Worm (Caenorhabditis elegans) whole organism, young adult: ENCODE data around the gene F32D8.7.

ENCODE experiments used
- B0019.2 ChIP-seq: fragments of 200-800 bp; sonication (Bioruptor generic); conservative IDR thresholded peaks from 2 replicates; pipeline ENCODE4 v1.3.6; 2022; ENCODE audit warnings: missing genetic modification reagents, missing genetic modification characterization, missing compliant biosample characterization
- B0035.1 ChIP-seq: sonication (generic microtip); optimal IDR thresholded peaks from 2 replicates; lab custom pipeline; 2016; ENCODE audit warnings: missing genetic modification characterization, mild to moderate bottlenecking, missing compliant biosample characterization, missing genotype, missing genetic modification reagents
- B0261.1 ChIP-seq: sonication (generic microtip); optimal IDR thresholded peaks from 2 replicates; lab custom pipeline; 2016; ENCODE audit warnings: mild to moderate bottlenecking, missing genetic modification characterization, moderate library complexity, missing compliant biosample characterization
- C06A6.2 ChIP-seq: fragments of 200-800 bp; sonication (Bioruptor generic); conservative IDR thresholded peaks from 2 replicates; pipeline ENCODE4 v1.3.6; 2022; ENCODE audit warnings: missing genetic modification characterization, missing compliant biosample characterization
- C17E4.6 ChIP-seq: fragments of 200-800 bp; sonication (Bioruptor generic); IDR thresholded peaks from 2 replicates; pipeline ENCODE4 v1.3.6; 2022; ENCODE audit warnings: missing genetic modification reagents, missing genetic modification characterization, missing compliant biosample characterization
- D2030.7 ChIP-seq: fragments of 200-800 bp; sonication (Bioruptor generic); IDR thresholded peaks from 2 replicates; pipeline ENCODE4 v1.3.6; 2022; ENCODE audit warnings: missing genetic modification reagents, missing genetic modification characterization, missing compliant biosample characterization
- F10E7.11 ChIP-seq: sonication (generic microtip); optimal IDR thresholded peaks from 2 replicates; lab custom pipeline; 2017; ENCODE audit warnings: mild to moderate bottlenecking, missing genetic modification characterization, moderate library complexity, missing compliant biosample characterization
- F22D6.2 ChIP-seq: sonication (generic microtip); optimal IDR thresholded peaks from 2 replicates; lab custom pipeline; 2016; ENCODE audit warnings: mild to moderate bottlenecking, missing genetic modification characterization, missing compliant biosample characterization
- F49E8.2 ChIP-seq: sonication (generic microtip); optimal IDR thresholded peaks from 3 replicates; lab custom pipeline; 2017; ENCODE audit warnings: missing genetic modification characterization, mild to moderate bottlenecking, missing compliant biosample characterization, antibody characterized with exemption, moderate library complexity; ENCODE audit not compliant: insufficient read depth
- F52B5.7 ChIP-seq: sonication (generic microtip); optimal IDR thresholded peaks from 2 replicates; lab custom pipeline; 2016; ENCODE audit warnings: mild to moderate bottlenecking, missing genetic modification characterization, missing compliant biosample characterization
- K11D2.4 ChIP-seq: fragments of 200-800 bp; sonication (Bioruptor generic); IDR thresholded peaks from 2 replicates; pipeline ENCODE4 v1.3.6; 2022; ENCODE audit warnings: missing genetic modification reagents, missing genetic modification characterization, missing compliant biosample characterization
- K12H6.12 ChIP-seq: fragments of 200-800 bp; sonication (Bioruptor generic); optimal IDR thresholded peaks from 2 replicates; lab custom pipeline; 2018; ENCODE audit warnings: mild to moderate bottlenecking, missing genetic modification characterization, missing compliant biosample characterization
- Y79H2A.3 ChIP-seq: fragments of 200-800 bp; sonication (Bioruptor generic); conservative IDR thresholded peaks from 2 replicates; pipeline ENCODE4 v1.3.6; 2022; ENCODE audit warnings: missing genetic modification reagents, missing genetic modification characterization, missing compliant biosample characterization
- ZK185.1 ChIP-seq: sonication (generic microtip); optimal IDR thresholded peaks from 2 replicates; lab custom pipeline; 2016; ENCODE audit warnings: mild to moderate bottlenecking, missing genetic modification characterization, missing compliant biosample characterization; ENCODE audit not compliant: poor library complexity, severe bottlenecking
- akir-1 ChIP-seq: fragments of 200-800 bp; sonication (Bioruptor generic); optimal IDR thresholded peaks from 2 replicates; lab custom pipeline; 2018; ENCODE audit warnings: mild to moderate bottlenecking, missing genetic modification characterization, moderate library complexity, missing compliant biosample characterization
- atf-7 ChIP-seq: sonication (generic microtip); optimal IDR thresholded peaks from 2 replicates; lab custom pipeline; 2017; ENCODE audit warnings: mild to moderate bottlenecking, missing genetic modification characterization, missing compliant biosample characterization
- ceh-91 ChIP-seq: fragments of 200-800 bp; sonication (Bioruptor generic); IDR thresholded peaks from 2 replicates; pipeline ENCODE4 v1.3.6; 2022; ENCODE audit warnings: missing genetic modification reagents, missing genetic modification characterization, missing compliant biosample characterization
- dox-1 ChIP-seq: fragments of 200-800 bp; sonication (Bioruptor generic); IDR thresholded peaks from 2 replicates; pipeline ENCODE4 v1.3.6; 2022; ENCODE audit warnings: missing genetic modification reagents, missing genetic modification characterization, missing compliant biosample characterization
- dpl-1 ChIP-seq: fragments of 150-350 bp; optimal IDR thresholded peaks from 2 replicates; lab custom pipeline; 2014; ENCODE audit warnings: missing biosample characterization, missing genetic modification reagents, missing genetic modification characterization
- egl-44 ChIP-seq: fragments of 200-800 bp; sonication (Bioruptor generic); IDR thresholded peaks from 2 replicates; pipeline ENCODE4 v1.3.6; 2022; ENCODE audit warnings: missing genetic modification reagents, missing genetic modification characterization, missing compliant biosample characterization
- ekl-4 ChIP-seq: fragments of 200-800 bp; sonication (Bioruptor generic); IDR thresholded peaks from 2 replicates; pipeline ENCODE4 v1.3.6; 2022; ENCODE audit warnings: missing genetic modification reagents, missing genetic modification characterization, missing compliant biosample characterization
- ets-4 ChIP-seq: fragments of 200-800 bp; sonication (Bioruptor generic); optimal IDR thresholded peaks from 2 replicates; lab custom pipeline; 2018; ENCODE audit warnings: mild to moderate bottlenecking, missing genetic modification characterization, missing compliant biosample characterization
- him-1 ChIP-seq: sonication (generic microtip); optimal IDR thresholded peaks from 2 replicates; lab custom pipeline; 2016; ENCODE audit warnings: missing genotype, missing genetic modification reagents, missing genetic modification characterization, missing compliant biosample characterization
- hlh-12 ChIP-seq: sonication (generic microtip); optimal IDR thresholded peaks from 2 replicates; lab custom pipeline; 2016; ENCODE audit warnings: missing genetic modification characterization, missing compliant biosample characterization
- hlh-26 ChIP-seq: fragments of 200-800 bp; sonication (Bioruptor generic); conservative IDR thresholded peaks from 2 replicates; pipeline ENCODE4 v1.3.6; 2022; ENCODE audit warnings: missing genetic modification reagents, missing genetic modification characterization, missing compliant biosample characterization
- hmg-20 ChIP-seq: fragments of 200-800 bp; sonication (Bioruptor generic); IDR thresholded peaks from 2 replicates; pipeline ENCODE4 v1.3.6; 2022; ENCODE audit warnings: missing genetic modification reagents, missing genetic modification characterization, missing compliant biosample characterization
- let-607 ChIP-seq, 2 experiments: fragments of 200-800 bp in 1 of 2; sonication (Bioruptor generic) in 1 of 2; sonication (generic microtip) in 1 of 2; optimal IDR thresholded peaks; 2 replicates each; lab custom pipeline; 2016 to 2018; ENCODE audit warnings: mild to moderate bottlenecking in 2 of 2, missing compliant biosample characterization in 2 of 2, missing genetic modification characterization in 2 of 2, moderate library complexity in 2 of 2, missing genotype in 1 of 2
- lsl-1 ChIP-seq: fragments of 200-800 bp; sonication (Bioruptor generic); optimal IDR thresholded peaks from 2 replicates; lab custom pipeline; 2018; ENCODE audit warnings: mild to moderate bottlenecking, missing genetic modification characterization, moderate library complexity, missing compliant biosample characterization
- lsy-27 ChIP-seq: sonication (generic microtip); optimal IDR thresholded peaks from 2 replicates; lab custom pipeline; 2017; ENCODE audit warnings: missing genetic modification characterization, mild to moderate bottlenecking, missing compliant biosample characterization, antibody characterized with exemption, missing genotype, borderline replicate concordance; ENCODE audit not compliant: insufficient read depth
- madf-10 ChIP-seq: sonication (generic microtip); optimal IDR thresholded peaks from 2 replicates; lab custom pipeline; 2016; ENCODE audit warnings: mild to moderate bottlenecking, missing genetic modification characterization, missing compliant biosample characterization
- madf-8 ChIP-seq: fragments of 200-800 bp; sonication (Bioruptor generic); conservative IDR thresholded peaks from 2 replicates; pipeline ENCODE4 v1.3.6; 2022; ENCODE audit warnings: missing genetic modification reagents, missing genetic modification characterization, missing compliant biosample characterization
- mxl-1 ChIP-seq: sonication (generic microtip); optimal IDR thresholded peaks from 2 replicates; lab custom pipeline; 2016; ENCODE audit warnings: missing genetic modification characterization, missing compliant biosample characterization
- nfya-2 ChIP-seq: fragments of 200-800 bp; sonication (Bioruptor generic); IDR thresholded peaks from 2 replicates; pipeline ENCODE4 v1.3.6; 2022; ENCODE audit warnings: missing genetic modification reagents, missing genetic modification characterization, missing compliant biosample characterization
- repo-1 ChIP-seq: sonication (generic microtip); optimal IDR thresholded peaks from 2 replicates; lab custom pipeline; 2017; ENCODE audit warnings: mild to moderate bottlenecking, missing genetic modification characterization, missing compliant biosample characterization
- rpc-1 ChIP-seq, 2 experiments: fragments of 150-350 bp in 1 of 2; sonication (generic microtip) in 1 of 2; optimal IDR thresholded peaks; 2 replicates each; lab custom pipeline; 2014 to 2018; ENCODE audit warnings: missing biosample characterization in 1 of 2, missing genetic modification characterization in 1 of 2, missing genetic modification reagents in 1 of 2, missing genotype in 1 of 2
- snpc-3.4 ChIP-seq: sonication (generic microtip); optimal IDR thresholded peaks from 2 replicates; lab custom pipeline; 2017; ENCODE audit warnings: missing genetic modification characterization, mild to moderate bottlenecking, missing compliant biosample characterization, antibody characterized with exemption, moderate library complexity, missing genotype, missing genetic modification reagents
- unc-62 ChIP-seq: fragments of 150-350 bp; optimal IDR thresholded peaks from 2 replicates; lab custom pipeline; 2014; ENCODE audit warnings: missing biosample characterization, missing genetic modification reagents, missing genetic modification characterization
- xnd-1 ChIP-seq: sonication (generic microtip); optimal IDR thresholded peaks from 2 replicates; lab custom pipeline; 2016; ENCODE audit warnings: missing genotype, missing genetic modification reagents, missing genetic modification characterization, missing compliant biosample characterization
- zfh-2 ChIP-seq: fragments of 200-800 bp; sonication (Bioruptor generic); conservative IDR thresholded peaks from 2 replicates; pipeline ENCODE4 v1.3.6; 2022; ENCODE audit warnings: missing genetic modification reagents, missing genetic modification characterization, missing compliant biosample characterization
- ztf-26 ChIP-seq: sonication (generic microtip); optimal IDR thresholded peaks from 2 replicates; lab custom pipeline; 2017; ENCODE audit warnings: missing genetic modification characterization, missing compliant biosample characterization
- ztf-3 ChIP-seq: fragments of 200-800 bp; sonication (Bioruptor generic); optimal IDR thresholded peaks from 2 replicates; lab custom pipeline; 2018; ENCODE audit warnings: mild to moderate bottlenecking, missing genetic modification characterization, missing compliant biosample characterization

Gene F32D8.7

DNA sequence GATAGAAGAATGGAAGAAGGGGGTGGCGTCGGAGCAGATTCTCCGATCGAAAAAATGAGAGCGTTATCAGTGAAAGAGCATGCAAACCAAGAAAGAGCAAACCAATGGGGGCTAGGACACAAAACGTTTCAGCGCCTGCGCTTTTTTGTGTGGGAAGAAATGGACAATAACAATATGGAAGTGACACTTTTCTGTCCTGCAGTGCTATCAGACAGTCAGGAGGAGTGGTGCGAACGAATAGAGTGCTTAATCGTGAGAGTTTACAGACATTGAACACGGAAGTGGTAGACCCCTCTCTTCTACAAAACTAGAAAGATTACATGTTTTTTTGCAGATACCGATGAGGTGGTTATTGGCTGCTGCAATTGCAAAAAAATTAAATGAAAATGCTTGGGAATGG is 42.9 kb upstream of the F32D8.7 start (continued):
- TF ChIP-seq ZK185.1 (tag; lab: Kevin White, UChicago) (no peak), hmg-20 (GFP tag; lab: Robert Waterston, UW) (no peak), C17E4.6 (GFP tag; lab: Robert Waterston, UW) (no peak), Y79H2A.3 (no peak), let-607 (tag; optimal IDR thresholded peaks at IDR 0.05; lab: Kevin White, UChicago) (no peak), nfya-2 (no peak), C06A6.2 (GFP tag; lab: Robert Waterston, UW) (no peak), xnd-1 (no peak), B0035.1 (no peak), hlh-12 (tag; lab: Kevin White, UChicago) (no peak), ztf-3 (GFP tag; lab: Kevin White, UChicago) (no peak), lsl-1 (GFP tag; lab: Kevin White, UChicago) (no peak), hlh-26 (GFP tag; lab: Robert Waterston, UW) (no peak), K12H6.12 (tag; lab: Kevin White, UChicago) (no peak), rpc-1 (optimal IDR thresholded peaks at IDR 0.05; lab: Kevin White, UChicago) (no peak), rpc-1 (tag; optimal IDR thresholded peaks at IDR 0.05; lab: Kevin White, UChicago) (no peak), zfh-2 (GFP tag; lab: Robert Waterston, UW) (0 out of 2 replicates have a peak, but pooled peaks have one; percentile 18), dpl-1 (GFP tag; lab: Kevin White, UChicago) (no peak), mxl-1 (tag; lab: Kevin White, UChicago) (no peak), unc-62 (GFP tag; lab: Kevin White, UChicago) (peak; percentile 77), dox-1 (peak; percentile 76), repo-1 (tag; lab: Kevin White, UChicago) (no peak), F22D6.2 (tag; lab: Kevin White, UChicago) (no peak), F52B5.7 (tag; lab: Kevin White, UChicago) (no peak), lsy-27 (no peak), D2030.7 (GFP tag; lab: Robert Waterston, UW) (no peak), atf-7 (peak; percentile 59), ekl-4 (GFP tag; lab: Robert Waterston, UW) (no peak; the same call in 1 of the 2 replicates), ceh-91 (no peak), K11D2.4 (GFP tag; lab: Robert Waterston, UW) (no peak), ztf-26 (tag; lab: Kevin White, UChicago) (no peak), him-1 (tag; lab: Kevin White, UChicago) (no peak), egl-44 (GFP tag; lab: Robert Waterston, UW) (no peak), snpc-3.4 (tag; lab: Kevin White, UChicago) (no peak), akir-1 (GFP tag; lab: Kevin White, UChicago) (no peak), B0261.1 (tag; lab: Kevin White, UChicago) (no peak), F10E7.11 (no peak), madf-8 (no peak), B0019.2 (GFP tag; lab: Robert Waterston, UW) (no peak), ets-4 (GFP tag; lab: Kevin White, UChicago) (peak; percentile 93), F49E8.2 (tag; lab: Kevin White, UChicago) (no peak), madf-10 (tag; lab: Kevin White, UChicago) (peak; percentile 26)
- TF ChIP-seq, all 124 proteins: peak for 18
